Fruit fly (Drosophila melanogaster): ENCODE measurements around the gene tmod.

DNA sequence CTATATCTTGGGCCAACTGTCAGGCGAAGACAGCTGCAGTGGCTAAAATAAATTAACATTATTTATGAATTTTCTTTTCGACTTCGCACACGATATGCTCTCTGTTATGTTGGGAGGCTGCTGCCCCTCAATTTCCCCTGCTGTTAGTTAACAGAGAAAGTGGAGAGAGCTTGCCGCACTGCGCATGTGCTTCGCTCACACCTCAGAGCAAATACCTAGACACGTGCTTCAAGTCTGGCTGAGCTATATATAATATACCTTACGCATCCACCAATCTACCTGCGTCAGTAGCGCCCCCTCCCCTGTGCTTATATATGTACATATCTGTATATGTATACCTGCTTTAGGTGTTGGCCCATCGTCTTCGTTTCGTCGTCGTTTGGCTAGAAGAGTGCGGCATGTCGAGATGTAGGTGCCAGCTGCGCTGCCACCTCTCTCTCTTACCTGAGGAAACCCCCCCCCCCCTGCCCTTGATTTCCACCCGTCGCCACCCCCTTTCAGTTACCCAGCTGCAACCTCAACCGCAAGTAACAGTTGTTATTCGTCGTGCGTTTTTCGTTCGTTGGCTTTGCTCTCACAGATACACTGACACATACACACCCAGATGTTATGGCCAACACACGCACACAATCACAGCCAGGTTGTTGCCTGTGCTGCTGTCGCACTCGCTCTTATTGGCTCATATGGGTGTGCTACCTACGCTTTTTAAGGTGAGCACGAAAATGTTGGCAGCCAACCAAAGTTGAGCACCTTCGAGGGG is 83.9 kb downstream of the tmod start:
- no peak for TF ChIP-seq CTCF (optimal IDR thresholded peaks at IDR 0.05)
- no peak for TF ChIP-seq CG8478 (optimal IDR thresholded peaks at IDR 0.05)
